Fruit fly (Drosophila melanogaster): ENCODE measurements around the gene CG10317.

DNA sequence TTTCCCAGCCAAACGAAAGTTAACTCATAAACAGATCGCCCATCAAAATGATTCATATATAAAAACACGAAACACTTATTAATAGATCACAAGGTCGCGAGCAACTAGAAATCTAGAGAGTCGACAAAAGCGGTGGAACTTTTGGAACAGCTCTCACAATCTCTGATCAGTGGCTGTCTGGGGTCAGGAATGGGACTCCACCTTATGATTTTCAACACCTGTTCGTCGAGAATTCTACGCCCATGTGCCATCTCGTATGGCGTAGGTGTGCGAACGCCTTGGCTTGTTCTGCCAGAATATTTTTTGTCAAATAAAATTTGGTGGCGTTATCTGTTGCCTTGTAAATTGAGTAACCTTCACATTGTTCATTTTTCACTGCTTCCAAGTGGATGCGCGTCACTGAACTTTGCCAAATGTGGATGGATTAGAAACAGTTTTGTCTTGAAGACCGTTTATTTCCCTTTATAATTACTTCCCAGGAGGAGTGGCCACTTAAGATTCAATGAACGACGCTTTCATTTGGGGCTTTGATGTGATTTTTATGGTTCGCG is 14.9 kb downstream of the CG10317 start:
- no peak for TF ChIP-seq Sin3A (optimal IDR thresholded peaks at IDR 0.05)
- no peak for TF ChIP-seq h (optimal IDR thresholded peaks at IDR 0.05)
